Fruit fly (Drosophila melanogaster) whole organism, prepupa: ENCODE measurements around the gene orb.

Source experiments
- CG10631 ChIP-seq: fragments of 200-800 bp; sonication (Bioruptor generic); optimal IDR thresholded peaks from 2 replicates; lab custom pipeline; 2016; ENCODE audit warnings: missing biosample characterization, missing genetic modification characterization
- CG10669 ChIP-seq: fragments of 200-800 bp; sonication (Bioruptor generic); optimal IDR thresholded peaks from 3 replicates; lab custom pipeline; 2018; ENCODE audit warnings: missing biosample characterization, mild to moderate bottlenecking, missing genetic modification characterization, moderate library complexity
- CG15336 ChIP-seq: fragments of 200-800 bp; sonication (Bioruptor generic); IDR thresholded peaks from 2 replicates; pipeline ENCODE4 v1.3.6; 2022; ENCODE audit warnings: missing biosample characterization, missing genetic modification characterization
- CG16779 ChIP-seq: fragments of 200-800 bp; sonication (Bioruptor generic); optimal IDR thresholded peaks from 3 replicates; lab custom pipeline; 2017; ENCODE audit warnings: missing biosample characterization, mild to moderate bottlenecking, missing genetic modification characterization
- CG3032 ChIP-seq: fragments of 200-800 bp; optimal IDR thresholded peaks from 2 replicates; lab custom pipeline; 2019; ENCODE audit warnings: missing biosample characterization, mild to moderate bottlenecking, missing genetic modification characterization, moderate library complexity
- CG31627 ChIP-seq: fragments of 200-800 bp; sonication (Bioruptor generic); optimal IDR thresholded peaks from 3 replicates; lab custom pipeline; 2016; ENCODE audit warnings: missing biosample characterization, missing genetic modification characterization
- CG34406 ChIP-seq: fragments of 200-800 bp; sonication (Bioruptor generic); optimal IDR thresholded peaks from 3 replicates; lab custom pipeline; 2016; ENCODE audit warnings: missing biosample characterization, missing genetic modification characterization
- CG3919 ChIP-seq: fragments of 200-800 bp; sonication (Bioruptor generic); optimal IDR thresholded peaks from 3 replicates; lab custom pipeline; 2016; ENCODE audit warnings: missing biosample characterization, missing genetic modification characterization
- CG4318 ChIP-seq: fragments of 200-800 bp; sonication (Bioruptor generic); optimal IDR thresholded peaks from 3 replicates; lab custom pipeline; 2017; ENCODE audit warnings: missing biosample characterization, mild to moderate bottlenecking, missing genetic modification characterization
- CG6163 ChIP-seq: fragments of 200-800 bp; sonication (Bioruptor generic); IDR thresholded peaks from 3 replicates; pipeline ENCODE4 v1.3.6; 2022; ENCODE audit warnings: missing biosample characterization, missing genetic modification characterization
- CG6276 ChIP-seq: fragments of 200-800 bp; sonication (Bioruptor generic); optimal IDR thresholded peaks from 2 replicates; lab custom pipeline; 2017; ENCODE audit warnings: missing biosample characterization, mild to moderate bottlenecking, missing genetic modification characterization
- CG6792 ChIP-seq: fragments of 200-800 bp; sonication (Bioruptor generic); optimal IDR thresholded peaks from 3 replicates; lab custom pipeline; 2016; ENCODE audit warnings: missing biosample characterization, missing genetic modification characterization
- CG6808 ChIP-seq: fragments of 200-800 bp; sonication (Bioruptor generic); optimal IDR thresholded peaks from 3 replicates; lab custom pipeline; 2017; ENCODE audit warnings: missing biosample characterization, missing genetic modification characterization, mild to moderate bottlenecking, moderate library complexity, missing genetic modification reagents
- CG6854 ChIP-seq: fragments of 200-800 bp; sonication (Bioruptor generic); optimal IDR thresholded peaks from 2 replicates; lab custom pipeline; 2017; ENCODE audit warnings: missing biosample characterization, mild to moderate bottlenecking, missing genetic modification characterization
- CG7368 ChIP-seq: fragments of 200-800 bp; sonication (Bioruptor generic); optimal IDR thresholded peaks from 3 replicates; lab custom pipeline; 2016; ENCODE audit warnings: missing biosample characterization, missing genetic modification characterization
- CG8119 ChIP-seq: fragments of 200-800 bp; sonication (Bioruptor generic); IDR thresholded peaks from 3 replicates; pipeline ENCODE4 v1.3.6; 2022; ENCODE audit warnings: missing biosample characterization, missing genetic modification characterization
- CG8319 ChIP-seq: fragments of 200-800 bp; sonication (Bioruptor generic); optimal IDR thresholded peaks from 3 replicates; lab custom pipeline; 2016; ENCODE audit warnings: missing biosample characterization, missing genetic modification characterization
- CG8632 ChIP-seq: fragments of 200-800 bp; sonication (Bioruptor generic); optimal IDR thresholded peaks from 3 replicates; lab custom pipeline; 2016; ENCODE audit warnings: missing biosample characterization, missing genetic modification characterization
- CG9139 ChIP-seq: fragments of 200-800 bp; sonication (Bioruptor generic); optimal IDR thresholded peaks from 3 replicates; lab custom pipeline; 2017; ENCODE audit warnings: missing biosample characterization, mild to moderate bottlenecking, missing genetic modification characterization
- Eip78C ChIP-seq: fragments of 200-800 bp; sonication (Bioruptor generic); peaks from one replicate; lab custom pipeline; 2016; ENCODE audit warnings: missing biosample characterization, missing genetic modification characterization
- Eip93F ChIP-seq: fragments of 200-800 bp; sonication (Bioruptor generic); optimal IDR thresholded peaks from 2 replicates; lab custom pipeline; 2016; ENCODE audit warnings: missing biosample characterization, mild to moderate bottlenecking, missing genetic modification characterization
- Ets96B ChIP-seq: fragments of 200-800 bp; optimal IDR thresholded peaks from 2 replicates; lab custom pipeline; 2019; ENCODE audit warnings: missing biosample characterization, mild to moderate bottlenecking, missing genetic modification characterization, moderate library complexity
- Gug ChIP-seq: fragments of 200-800 bp; sonication (Bioruptor generic); IDR thresholded peaks from 2 replicates; pipeline ENCODE4 v1.3.6; 2022; ENCODE audit warnings: missing biosample characterization, missing genetic modification characterization
- Hr38 ChIP-seq: sonication (Bioruptor generic); optimal IDR thresholded peaks from 2 replicates; lab custom pipeline; 2016; ENCODE audit warnings: missing biosample characterization, missing genetic modification characterization
- Hr39 ChIP-seq: fragments of 200-800 bp; sonication (Bioruptor generic); optimal IDR thresholded peaks from 2 replicates; lab custom pipeline; 2016; ENCODE audit warnings: missing biosample characterization, missing genetic modification characterization
- Hr4 ChIP-seq: fragments of 200-800 bp; sonication (Bioruptor generic); optimal IDR thresholded peaks from 3 replicates; lab custom pipeline; 2016; ENCODE audit warnings: missing biosample characterization, missing genetic modification characterization
- Lpt ChIP-seq: fragments of 200-800 bp; sonication (Bioruptor generic); optimal IDR thresholded peaks from 3 replicates; lab custom pipeline; 2016; ENCODE audit warnings: missing biosample characterization, missing genetic modification characterization
- OdsH ChIP-seq: fragments of 200-800 bp; sonication (Bioruptor generic); optimal IDR thresholded peaks from 3 replicates; lab custom pipeline; 2016; ENCODE audit warnings: missing biosample characterization, missing genetic modification characterization
- Smox ChIP-seq: fragments of 200-800 bp; sonication (Bioruptor generic); optimal IDR thresholded peaks from 3 replicates; lab custom pipeline; 2016; ENCODE audit warnings: missing biosample characterization, missing genetic modification characterization
- Sox15 ChIP-seq: fragments of 200-800 bp; sonication (Bioruptor generic); optimal IDR thresholded peaks from 3 replicates; lab custom pipeline; 2016; ENCODE audit warnings: missing biosample characterization, missing genetic modification characterization
- acj6 ChIP-seq: fragments of 200-800 bp; sonication (Bioruptor generic); optimal IDR thresholded peaks from 3 replicates; lab custom pipeline; 2016; ENCODE audit warnings: missing biosample characterization, missing genetic modification characterization
- eg ChIP-seq: fragments of 200-800 bp; sonication (Bioruptor generic); IDR thresholded peaks from 3 replicates; pipeline ENCODE4 v1.3.6; 2022; ENCODE audit warnings: missing biosample characterization, missing genetic modification characterization
- fd59A ChIP-seq: fragments of 200-800 bp; sonication (Bioruptor generic); optimal IDR thresholded peaks from 2 replicates; lab custom pipeline; 2017; ENCODE audit warnings: missing biosample characterization, mild to moderate bottlenecking, missing genetic modification characterization, missing genetic modification reagents
- fd85E ChIP-seq: fragments of 200-800 bp; sonication (Bioruptor generic); optimal IDR thresholded peaks from 3 replicates; lab custom pipeline; 2016; ENCODE audit warnings: missing biosample characterization, missing genetic modification characterization
- fkh ChIP-seq: fragments of 200-800 bp; sonication (Bioruptor generic); optimal IDR thresholded peaks from 3 replicates; lab custom pipeline; 2017; ENCODE audit warnings: missing biosample characterization, mild to moderate bottlenecking, missing genetic modification characterization, moderate library complexity
- ss ChIP-seq, 2 experiments: fragments of 200-800 bp; sonication (Bioruptor generic); optimal IDR thresholded peaks; 2 replicates in 1 of 2; 3 replicates in 1 of 2; lab custom pipeline; 2017 to 2018; ENCODE audit warnings: mild to moderate bottlenecking in 2 of 2, missing biosample characterization in 2 of 2, missing genetic modification characterization in 2 of 2, moderate library complexity in 1 of 2
- topi ChIP-seq: fragments of 200-800 bp; sonication (Bioruptor generic); optimal IDR thresholded peaks from 3 replicates; lab custom pipeline; 2016; ENCODE audit warnings: missing biosample characterization, missing genetic modification characterization
- vri ChIP-seq: fragments of 200-800 bp; sonication (Bioruptor generic); optimal IDR thresholded peaks from 3 replicates; lab custom pipeline; 2016; ENCODE audit warnings: missing biosample characterization, mild to moderate bottlenecking, missing genetic modification characterization

orb gene

DNA sequence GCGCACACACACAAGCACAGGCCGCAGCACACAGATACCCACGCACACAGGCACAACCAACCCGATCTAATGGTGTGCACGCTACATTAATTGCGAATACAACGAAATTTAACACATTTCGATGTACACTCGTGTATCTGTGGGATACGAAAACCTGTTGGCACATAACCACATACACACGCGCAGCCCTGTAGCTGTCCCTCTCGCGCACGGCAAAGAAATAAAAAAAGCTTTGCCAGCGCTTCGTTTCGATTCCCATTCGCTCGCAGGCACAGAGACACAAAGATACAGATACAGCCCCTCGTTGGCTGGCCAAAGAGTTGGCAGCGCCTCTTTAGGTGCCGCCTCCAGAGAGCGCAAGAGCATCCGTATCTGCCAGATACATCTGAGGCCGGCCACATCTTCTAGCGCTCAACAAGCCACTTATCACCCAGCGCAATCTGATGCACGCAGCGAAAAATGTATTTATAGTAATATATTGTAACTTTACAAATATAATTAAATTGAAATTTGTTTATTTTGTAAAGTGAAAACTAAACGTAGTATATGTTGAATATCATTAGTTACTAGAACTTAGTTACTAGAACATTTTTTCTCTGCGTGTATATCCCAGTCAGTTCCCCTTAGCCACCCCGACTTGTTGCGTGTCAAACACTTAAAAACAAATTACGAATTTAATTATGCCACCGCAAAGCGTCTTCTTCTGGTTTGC is 12.6 kb upstream of the orb start (continued):
- TF ChIP-seq Ets96B (tag; lab: Kevin White, UChicago) (peak; percentile 53), CG10631 (GFP tag; lab: Kevin White, UChicago) (peak; percentile 61), fd59A (GFP tag; lab: Kevin White, UChicago) (peak; percentile 38), ss (GFP tag; optimal IDR thresholded peaks at IDR 0.05; lab: Kevin White, UChicago) (peak; percentile 57 to 79), CG9139 (peak; percentile 27), CG6792 (GFP tag; lab: Kevin White, UChicago) (no peak), Hr38 (GFP tag; lab: Kevin White, UChicago) (no peak), CG15336 (peak; percentile 65), topi (GFP tag; lab: Kevin White, UChicago) (peak; percentile 3), fkh (GFP tag; lab: Kevin White, UChicago) (peak; percentile 37)

DNA sequence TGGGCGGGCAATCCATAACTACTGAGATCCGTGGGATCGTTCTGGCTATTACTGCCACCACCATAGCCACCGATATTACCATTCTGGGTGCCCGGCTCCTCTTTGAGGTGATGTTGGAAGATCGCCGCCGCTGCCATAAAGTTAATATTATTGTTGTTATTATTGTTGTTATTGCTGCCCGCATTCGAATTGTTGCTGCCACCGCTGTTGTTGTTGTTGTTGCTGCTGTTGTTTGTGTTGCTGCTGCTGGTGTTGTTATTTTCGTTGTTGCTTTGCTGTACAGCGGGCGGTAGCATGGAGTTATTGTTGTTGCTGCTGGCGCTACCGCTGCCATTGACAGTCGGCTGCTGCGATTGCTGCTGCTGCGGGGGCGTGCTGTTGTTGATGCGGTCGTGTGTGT is 11.6 kb upstream of the orb start:
- TF ChIP-seq CG6276 = no peak
- TF ChIP-seq Smox (GFP tag; lab: Kevin White, UChicago) = no peak
- no peak for TF ChIP-seq CG10669 (GFP tag; lab: Kevin White, UChicago)
- TF ChIP-seq Hr39 (GFP tag; lab: Kevin White, UChicago) = no peak
- TF ChIP-seq Ets96B (tag; lab: Kevin White, UChicago) = no peak
- no peak for TF ChIP-seq vri (GFP tag; lab: Kevin White, UChicago)
- TF ChIP-seq CG6792 (GFP tag; lab: Kevin White, UChicago) = no peak
- no peak for TF ChIP-seq CG7368 (GFP tag; lab: Kevin White, UChicago)
- TF ChIP-seq Hr4 (GFP tag; lab: Kevin White, UChicago) = no peak
- TF ChIP-seq CG4318 (GFP tag; lab: Kevin White, UChicago) = no peak
- no peak for TF ChIP-seq Lpt (GFP tag; lab: Kevin White, UChicago)
- no peak for TF ChIP-seq eg (GFP tag; lab: Robert Waterston, UW)
- no peak for TF ChIP-seq Eip93F (GFP tag; lab: Kevin White, UChicago)
- no peak for TF ChIP-seq CG9139
- no peak for TF ChIP-seq Eip78C
- TF ChIP-seq, all 60 proteins: peak for 0

dm6 chr3R:23290089-23290488 is 9.4 kb upstream of the orb start, which contains the start of gene bb8:
Gene bb8, minus strand, starts transcription at chr3R:23290189.
- TF ChIP-seq CG34406 (GFP tag; lab: Kevin White, UChicago) = no peak
- no peak for TF ChIP-seq topi (GFP tag; lab: Kevin White, UChicago)
- no peak for TF ChIP-seq Lpt (GFP tag; lab: Kevin White, UChicago)
- no peak for TF ChIP-seq CG3919
- TF ChIP-seq CG31627 (GFP tag; lab: Kevin White, UChicago) = no peak
- TF ChIP-seq CG6792 (GFP tag; lab: Kevin White, UChicago) = no peak
- no peak for TF ChIP-seq CG6163
- no peak for TF ChIP-seq CG16779 (tag; lab: Kevin White, UChicago)
- TF ChIP-seq CG8319 (GFP tag; lab: Kevin White, UChicago) = no peak
- no peak for TF ChIP-seq Gug (GFP tag; lab: Robert Waterston, UW)
- no peak for TF ChIP-seq Sox15
- TF ChIP-seq Hr39 (GFP tag; lab: Kevin White, UChicago) = no peak

- TF ChIP-seq Smox (GFP tag; lab: Kevin White, UChicago) (no peak), Lpt (GFP tag; lab: Kevin White, UChicago) (no peak), CG6808 (GFP tag; lab: Kevin White, UChicago) (no peak), CG8632 (GFP tag; lab: Kevin White, UChicago) (no peak), eg (GFP tag; lab: Robert Waterston, UW) (no peak), CG8119 (no peak), CG6854 (GFP tag; lab: Kevin White, UChicago) (no peak), fd85E (no peak), CG3919 (no peak), acj6 (no peak), vri (GFP tag; lab: Kevin White, UChicago) (no peak), OdsH (GFP tag; lab: Kevin White, UChicago) (no peak), Ets96B (tag; lab: Kevin White, UChicago) (no peak), CG6792 (GFP tag; lab: Kevin White, UChicago) (no peak), CG3032 (tag; lab: Kevin White, UChicago) (no peak), CG6163 (no peak)
Observed at dm6 chr3R:23287951-23288350, 7.3 kb upstream of the orb start, which contains the start of gene wam. Gene wam, minus strand, starts transcription at chr3R:23288051.
